Worm (Caenorhabditis elegans) whole organism, L3 larva: ENCODE data around the gene srbc-50.

Source experiments
- nhr-11 ChIP-seq: fragments of 150-350 bp; optimal IDR thresholded peaks from 2 replicates; lab custom pipeline; 2014; ENCODE audit warnings: missing biosample characterization, missing genetic modification characterization
- nhr-237 ChIP-seq: fragments of 150-350 bp; optimal IDR thresholded peaks from 2 replicates; lab custom pipeline; 2014; ENCODE audit warnings: missing biosample characterization, missing genetic modification characterization
- skn-1 ChIP-seq: fragments of 150-350 bp; optimal IDR thresholded peaks from 2 replicates; lab custom pipeline; 2014; ENCODE audit warnings: missing biosample characterization, missing genetic modification characterization

DNA sequence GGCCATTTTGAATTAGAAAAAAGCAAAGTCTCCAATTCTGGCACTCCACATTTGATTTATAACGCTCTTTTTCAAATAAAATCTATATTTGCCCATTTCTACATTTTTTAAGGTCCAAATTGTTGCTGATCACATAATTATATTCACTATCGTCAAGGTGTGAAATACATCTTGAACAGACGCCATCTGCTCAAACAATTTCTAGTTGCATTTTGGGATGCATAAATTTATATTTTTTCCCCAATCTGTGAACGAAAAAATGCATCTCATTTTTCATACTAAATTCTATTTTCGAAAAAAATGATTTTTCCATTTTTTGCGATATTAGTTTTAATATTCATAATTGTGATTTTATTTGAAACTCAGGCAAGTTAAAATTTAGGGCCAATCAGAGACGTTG is 31.5 kb downstream of the srbc-50 start, which contains the start of gene T26E4.7:
- TF ChIP-seq skn-1 (tag; lab: Kevin White, UChicago): no peak
- no peak for TF ChIP-seq nhr-237
- no peak for TF ChIP-seq nhr-11 (tag; lab: Kevin White, UChicago)
